Worm (Caenorhabditis elegans): ENCODE results near the gene C02B8.7.

- TF ChIP-seq ztf-23 (GFP tag; IDR thresholded peaks at IDR 0.05) (no peak), ztf-29 (GFP tag; IDR thresholded peaks at IDR 0.05) (no peak), T22C8.4 (GFP tag; IDR thresholded peaks at IDR 0.05) (no peak), flt-1 (GFP tag; IDR thresholded peaks at IDR 0.05) (no peak), ref-1 (GFP tag; conservative IDR thresholded peaks at IDR 0.05) (no peak)
These were observed 21.5 kb downstream of the C02B8.7 start, which contains the start of gene hlh-8 for ce11 chrX:8116157-8116556.
